Fruit fly (Drosophila melanogaster): ENCODE measurements around the gene CG9123.

CG9123 gene

DNA sequence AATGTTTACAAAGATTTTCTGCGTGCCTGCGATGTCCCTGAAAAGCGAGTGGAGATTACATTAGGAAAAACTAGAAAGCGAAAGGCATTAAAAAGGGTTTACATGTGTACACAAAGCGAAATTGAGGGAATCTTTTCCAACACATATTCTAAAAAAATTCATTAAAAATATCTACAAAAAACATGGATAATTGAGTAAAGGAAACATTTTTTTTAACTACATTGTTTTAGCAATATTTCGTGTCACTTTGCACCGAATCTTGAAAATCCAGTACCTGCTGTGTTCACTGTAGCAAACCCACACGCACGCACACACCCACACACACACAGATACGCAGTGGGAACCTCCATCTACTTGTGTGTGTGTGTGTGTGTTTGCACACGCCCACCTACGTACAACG, 37.7 kb downstream of the CG9123 start (continued):
- no peak for TF ChIP-seq Deaf1 (tag; optimal IDR thresholded peaks at IDR 0.05)
- no peak for TF ChIP-seq CG16813 (GFP tag; IDR thresholded peaks at IDR 0.05; ENCODE audit: partially characterized antibody)
- peak; percentile 22; the same call in 1 of the 2 replicates for TF ChIP-seq CG10366 (GFP tag; IDR thresholded peaks at IDR 0.05)
- TF ChIP-seq CG30403 (GFP tag; optimal IDR thresholded peaks at IDR 0.05): peak; percentile 17
- TF ChIP-seq Doc2 (GFP tag; IDR thresholded peaks at IDR 0.05): no peak
- TF ChIP-seq mam (GFP tag; optimal IDR thresholded peaks at IDR 0.05): peak; percentile 37
- TF ChIP-seq CG17385 (GFP tag; optimal IDR thresholded peaks at IDR 0.05): peak; percentile 16
- TF ChIP-seq CG14014 (GFP tag; IDR thresholded peaks at IDR 0.05): 0 out of 2 replicates have a peak, but pooled peaks have one; percentile 21
- TF ChIP-seq grau (tag; optimal IDR thresholded peaks at IDR 0.05): peak; percentile 77
- TF ChIP-seq CG9932 (GFP tag; IDR thresholded peaks at IDR 0.05): peak; percentile 54
- TF ChIP-seq lab (GFP tag; optimal IDR thresholded peaks at IDR 0.05): peak; percentile 58
- 0 out of 2 replicates have a peak, but pooled peaks have one; percentile 32 for TF ChIP-seq danr (GFP tag; IDR thresholded peaks at IDR 0.05)
- TF ChIP-seq Rfx (GFP tag; IDR thresholded peaks at IDR 0.05): peak; percentile 57
- no peak for TF ChIP-seq CG7987 (GFP tag; optimal IDR thresholded peaks at IDR 0.05)
- TF ChIP-seq CG3847 (GFP tag; IDR thresholded peaks at IDR 0.05): 0 out of 2 replicates have a peak, but pooled peaks have one; percentile 7
- TF ChIP-seq Med (GFP tag): peak; percentile 85

DNA sequence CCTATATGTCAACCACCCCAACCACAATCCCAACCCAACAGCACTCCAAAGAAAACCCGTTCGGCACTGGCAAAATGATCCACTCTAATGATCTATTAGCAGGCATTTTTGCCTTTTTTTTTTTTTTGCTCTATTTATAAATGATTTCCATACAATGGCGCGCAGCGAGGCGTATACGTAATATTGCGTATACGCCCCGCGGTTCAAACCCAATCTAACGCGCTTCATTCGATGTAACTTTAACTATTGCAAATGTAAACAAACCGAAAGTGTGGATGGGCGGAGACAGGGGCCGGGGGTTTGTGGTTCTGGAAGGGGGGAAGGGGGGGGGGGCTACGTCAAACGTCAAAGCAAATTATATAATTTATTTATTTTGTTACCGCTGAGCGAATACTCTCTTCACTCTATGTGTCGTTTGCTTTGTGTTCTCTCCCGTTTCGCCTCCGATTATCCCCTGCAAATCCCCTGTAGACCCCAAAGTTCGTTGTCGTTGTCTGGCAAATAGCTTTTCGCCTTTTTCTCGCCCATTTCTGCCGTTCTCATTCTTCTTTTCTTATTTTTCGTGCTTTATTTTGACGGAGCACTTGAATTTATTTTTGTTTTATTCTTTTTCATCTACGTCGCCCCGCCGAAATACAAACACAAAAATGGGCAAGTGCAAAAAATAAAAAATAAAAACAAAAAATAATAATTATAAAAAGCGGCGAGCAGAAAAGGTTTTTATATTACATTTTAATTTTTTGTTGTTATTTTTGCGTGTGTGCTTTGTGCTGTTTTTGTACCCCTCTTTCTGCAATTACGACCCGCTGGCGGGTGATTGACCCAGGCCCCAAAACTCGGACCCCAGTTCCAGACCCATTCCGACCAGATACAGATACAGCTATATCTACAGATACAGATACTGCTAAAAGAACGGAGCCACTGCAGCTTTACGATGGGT, 38.5 kb downstream of the CG9123 start:
- TF ChIP-seq Ets65A (GFP tag) (peak; percentile 24), CG34376 (GFP tag; optimal IDR thresholded peaks at IDR 0.05) (peak; percentile 21), ems (GFP tag; optimal IDR thresholded peaks at IDR 0.05) (no peak), lab (GFP tag; optimal IDR thresholded peaks at IDR 0.05) (peak; percentile 8), CG12769 (tag; optimal IDR thresholded peaks at IDR 0.05) (peak; percentile 36), CG11695 (GFP tag; IDR thresholded peaks at IDR 0.05) (no peak), CG10543 (GFP tag; optimal IDR thresholded peaks at IDR 0.05) (peak; percentile 46), insv (GFP tag; optimal IDR thresholded peaks at IDR 0.05) (no peak), CG18011 (GFP tag; optimal IDR thresholded peaks at IDR 0.05) (no peak), CG15479 (GFP tag; optimal IDR thresholded peaks at IDR 0.05) (no peak), CG13894 (tag; optimal IDR thresholded peaks at IDR 0.05) (peak; percentile 80), sd (tag; optimal IDR thresholded peaks at IDR 0.05) (peak; percentile 32), CG12942 (GFP tag; optimal IDR thresholded peaks at IDR 0.05) (no peak), sug (tag; optimal IDR thresholded peaks at IDR 0.05) (peak; percentile 52), gt (GFP tag; IDR thresholded peaks at IDR 0.05) (no peak), chinmo (GFP tag; IDR thresholded peaks at IDR 0.05; ENCODE audit: partially characterized antibody) (0 out of 4 replicates have a peak, but pooled peaks have one; percentile 40), lbe (GFP tag; optimal IDR thresholded peaks at IDR 0.05) (peak; percentile 25), CG3407 (GFP tag; optimal IDR thresholded peaks at IDR 0.05) (no peak), zf30C (GFP tag; optimal IDR thresholded peaks at IDR 0.05) (no peak), gce (GFP tag; IDR thresholded peaks at IDR 0.05) (0 out of 3 replicates have a peak, but pooled peaks have one; percentile 42), crol (GFP tag; IDR thresholded peaks at IDR 0.05) (peak; percentile 92), abd-A (tag; optimal IDR thresholded peaks at IDR 0.05) (peak; percentile 71), Trl (optimal IDR thresholded peaks at IDR 0.05) (peak in 1 of 2 experiments; percentile 21), Trl (GFP tag; optimal IDR thresholded peaks at IDR 0.05) (no peak), Dip2 (GFP tag; IDR thresholded peaks at IDR 0.05) (no peak), Pdp1 (GFP tag; optimal IDR thresholded peaks at IDR 0.05) (peak in 1 of 2 experiments; percentile 13), ro (GFP tag; IDR thresholded peaks at IDR 0.05) (no peak), CG9876 (GFP tag; optimal IDR thresholded peaks at IDR 0.05) (no peak), CG7372 (GFP tag; IDR thresholded peaks at IDR 0.05) (peak; percentile 90), TFAM (GFP tag; optimal IDR thresholded peaks at IDR 0.05) (no peak)

All from whole organism, embryonic.